Worm (Caenorhabditis elegans): ENCODE data around the gene T10D4.11.

ce11 chrII:3102018-3102417, 47.4 kb downstream of the T10D4.11 start, which contains the start of gene clec-121:
- TF ChIP-seq ZK546.5 (tag; optimal IDR thresholded peaks at IDR 0.05) = no peak
- TF ChIP-seq ztf-11 (tag; optimal IDR thresholded peaks at IDR 0.05) = no peak
- no peak for TF ChIP-seq R02D3.7 (tag; optimal IDR thresholded peaks at IDR 0.05)
- TF ChIP-seq nhr-237 (tag; optimal IDR thresholded peaks at IDR 0.05) = no peak
- TF ChIP-seq mdl-1 (tag; optimal IDR thresholded peaks at IDR 0.05) = no peak
- TF ChIP-seq unc-62 (GFP tag; optimal IDR thresholded peaks at IDR 0.05) = no peak
